Fruit fly (Drosophila melanogaster) whole organism, prepupa: Measurements from ENCODE around the gene CG6495.

ENCODE experiments used
- Blimp-1 ChIP-seq: fragments of 200-800 bp; sonication (Bioruptor generic); optimal IDR thresholded peaks from 3 replicates; lab custom pipeline; 2017; ENCODE audit warnings: missing biosample characterization, missing genetic modification characterization, mild to moderate bottlenecking, moderate library complexity, missing genetic modification reagents
- CG10631 ChIP-seq: fragments of 200-800 bp; sonication (Bioruptor generic); optimal IDR thresholded peaks from 2 replicates; lab custom pipeline; 2016; ENCODE audit warnings: missing biosample characterization, missing genetic modification characterization
- CG10669 ChIP-seq: fragments of 200-800 bp; sonication (Bioruptor generic); optimal IDR thresholded peaks from 3 replicates; lab custom pipeline; 2018; ENCODE audit warnings: missing biosample characterization, mild to moderate bottlenecking, missing genetic modification characterization, moderate library complexity
- CG11762 ChIP-seq: fragments of 200-800 bp; sonication (Bioruptor generic); optimal IDR thresholded peaks from 3 replicates; lab custom pipeline; 2016; ENCODE audit warnings: missing biosample characterization, missing genetic modification characterization; ENCODE audit not compliant: insufficient read depth
- CG11902 ChIP-seq: fragments of 200-800 bp; sonication (Bioruptor generic); optimal IDR thresholded peaks from 3 replicates; lab custom pipeline; 2016; ENCODE audit warnings: missing biosample characterization, missing genetic modification characterization
- CG1621 ChIP-seq: fragments of 200-800 bp; sonication (Bioruptor generic); optimal IDR thresholded peaks from 3 replicates; lab custom pipeline; 2018; ENCODE audit warnings: missing biosample characterization, mild to moderate bottlenecking, missing genetic modification characterization
- CG31627 ChIP-seq: fragments of 200-800 bp; sonication (Bioruptor generic); optimal IDR thresholded peaks from 3 replicates; lab custom pipeline; 2016; ENCODE audit warnings: missing biosample characterization, missing genetic modification characterization
- CG3919 ChIP-seq: fragments of 200-800 bp; sonication (Bioruptor generic); optimal IDR thresholded peaks from 3 replicates; lab custom pipeline; 2016; ENCODE audit warnings: missing biosample characterization, missing genetic modification characterization
- CG4318 ChIP-seq: fragments of 200-800 bp; sonication (Bioruptor generic); optimal IDR thresholded peaks from 3 replicates; lab custom pipeline; 2017; ENCODE audit warnings: missing biosample characterization, mild to moderate bottlenecking, missing genetic modification characterization
- CG6163 ChIP-seq: fragments of 200-800 bp; sonication (Bioruptor generic); IDR thresholded peaks from 3 replicates; pipeline ENCODE4 v1.3.6; 2022; ENCODE audit warnings: missing biosample characterization, missing genetic modification characterization
- CG6276 ChIP-seq: fragments of 200-800 bp; sonication (Bioruptor generic); optimal IDR thresholded peaks from 2 replicates; lab custom pipeline; 2017; ENCODE audit warnings: missing biosample characterization, mild to moderate bottlenecking, missing genetic modification characterization
- CG6792 ChIP-seq: fragments of 200-800 bp; sonication (Bioruptor generic); optimal IDR thresholded peaks from 3 replicates; lab custom pipeline; 2016; ENCODE audit warnings: missing biosample characterization, missing genetic modification characterization
- CG6808 ChIP-seq: fragments of 200-800 bp; sonication (Bioruptor generic); optimal IDR thresholded peaks from 3 replicates; lab custom pipeline; 2017; ENCODE audit warnings: missing biosample characterization, missing genetic modification characterization, mild to moderate bottlenecking, moderate library complexity, missing genetic modification reagents
- CG7368 ChIP-seq: fragments of 200-800 bp; sonication (Bioruptor generic); optimal IDR thresholded peaks from 3 replicates; lab custom pipeline; 2016; ENCODE audit warnings: missing biosample characterization, missing genetic modification characterization
- CG8632 ChIP-seq: fragments of 200-800 bp; sonication (Bioruptor generic); optimal IDR thresholded peaks from 3 replicates; lab custom pipeline; 2016; ENCODE audit warnings: missing biosample characterization, missing genetic modification characterization
- CG9139 ChIP-seq: fragments of 200-800 bp; sonication (Bioruptor generic); optimal IDR thresholded peaks from 3 replicates; lab custom pipeline; 2017; ENCODE audit warnings: missing biosample characterization, mild to moderate bottlenecking, missing genetic modification characterization
- Eip78C ChIP-seq: fragments of 200-800 bp; sonication (Bioruptor generic); peaks from one replicate; lab custom pipeline; 2016; ENCODE audit warnings: missing biosample characterization, missing genetic modification characterization
- Eip93F ChIP-seq: fragments of 200-800 bp; sonication (Bioruptor generic); optimal IDR thresholded peaks from 2 replicates; lab custom pipeline; 2016; ENCODE audit warnings: missing biosample characterization, mild to moderate bottlenecking, missing genetic modification characterization
- Ets21C ChIP-seq: fragments of 200-800 bp; sonication (Bioruptor generic); optimal IDR thresholded peaks from 3 replicates; lab custom pipeline; 2016; ENCODE audit warnings: missing biosample characterization, missing genetic modification characterization
- Gug ChIP-seq: fragments of 200-800 bp; sonication (Bioruptor generic); IDR thresholded peaks from 2 replicates; pipeline ENCODE4 v1.3.6; 2022; ENCODE audit warnings: missing biosample characterization, missing genetic modification characterization
- Hr38 ChIP-seq: sonication (Bioruptor generic); optimal IDR thresholded peaks from 2 replicates; lab custom pipeline; 2016; ENCODE audit warnings: missing biosample characterization, missing genetic modification characterization
- Hr39 ChIP-seq: fragments of 200-800 bp; sonication (Bioruptor generic); optimal IDR thresholded peaks from 2 replicates; lab custom pipeline; 2016; ENCODE audit warnings: missing biosample characterization, missing genetic modification characterization
- Hr4 ChIP-seq: fragments of 200-800 bp; sonication (Bioruptor generic); optimal IDR thresholded peaks from 3 replicates; lab custom pipeline; 2016; ENCODE audit warnings: missing biosample characterization, missing genetic modification characterization
- Smox ChIP-seq: fragments of 200-800 bp; sonication (Bioruptor generic); optimal IDR thresholded peaks from 3 replicates; lab custom pipeline; 2016; ENCODE audit warnings: missing biosample characterization, missing genetic modification characterization
- Sox102F ChIP-seq: fragments of 200-800 bp; sonication (Bioruptor generic); optimal IDR thresholded peaks from 2 replicates; lab custom pipeline; 2016; ENCODE audit warnings: missing biosample characterization, mild to moderate bottlenecking, missing genetic modification characterization
- Sox14 ChIP-seq: fragments of 200-800 bp; sonication (Bioruptor generic); optimal IDR thresholded peaks from 3 replicates; lab custom pipeline; 2016; ENCODE audit warnings: missing biosample characterization, missing genetic modification characterization
- Sox15 ChIP-seq: fragments of 200-800 bp; sonication (Bioruptor generic); optimal IDR thresholded peaks from 3 replicates; lab custom pipeline; 2016; ENCODE audit warnings: missing biosample characterization, missing genetic modification characterization
- achi ChIP-seq: fragments of 200-800 bp; sonication (Bioruptor generic); optimal IDR thresholded peaks from 3 replicates; lab custom pipeline; 2016; ENCODE audit warnings: missing biosample characterization, missing genetic modification characterization
- acj6 ChIP-seq: fragments of 200-800 bp; sonication (Bioruptor generic); optimal IDR thresholded peaks from 3 replicates; lab custom pipeline; 2016; ENCODE audit warnings: missing biosample characterization, missing genetic modification characterization
- cyc ChIP-seq: fragments of 200-800 bp; sonication (Bioruptor generic); optimal IDR thresholded peaks from 3 replicates; lab custom pipeline; 2016; ENCODE audit warnings: missing biosample characterization, missing genetic modification characterization
- dac ChIP-seq: fragments of 200-800 bp; sonication (Bioruptor generic); optimal IDR thresholded peaks from 2 replicates; lab custom pipeline; 2017; ENCODE audit warnings: missing biosample characterization, mild to moderate bottlenecking, missing genetic modification characterization
- dsx ChIP-seq: fragments of 200-800 bp; optimal IDR thresholded peaks from 3 replicates; lab custom pipeline; 2019; ENCODE audit warnings: missing biosample characterization, mild to moderate bottlenecking, missing genetic modification characterization, moderate library complexity; ENCODE audit not compliant: poor library complexity, severe bottlenecking
- eg ChIP-seq: fragments of 200-800 bp; sonication (Bioruptor generic); IDR thresholded peaks from 3 replicates; pipeline ENCODE4 v1.3.6; 2022; ENCODE audit warnings: missing biosample characterization, missing genetic modification characterization
- esn ChIP-seq: fragments of 200-800 bp; sonication (Bioruptor generic); optimal IDR thresholded peaks from 2 replicates; lab custom pipeline; 2016; ENCODE audit warnings: missing biosample characterization, mild to moderate bottlenecking, missing genetic modification characterization, moderate library complexity
- fd85E ChIP-seq: fragments of 200-800 bp; sonication (Bioruptor generic); optimal IDR thresholded peaks from 3 replicates; lab custom pipeline; 2016; ENCODE audit warnings: missing biosample characterization, missing genetic modification characterization
- fkh ChIP-seq: fragments of 200-800 bp; sonication (Bioruptor generic); optimal IDR thresholded peaks from 3 replicates; lab custom pipeline; 2017; ENCODE audit warnings: missing biosample characterization, mild to moderate bottlenecking, missing genetic modification characterization, moderate library complexity
- lz ChIP-seq: fragments of 200-800 bp; sonication (Bioruptor generic); optimal IDR thresholded peaks from 3 replicates; lab custom pipeline; 2016; ENCODE audit warnings: missing biosample characterization, missing genetic modification characterization
- net ChIP-seq: fragments of 200-800 bp; sonication (Bioruptor generic); optimal IDR thresholded peaks from 3 replicates; lab custom pipeline; 2016; ENCODE audit warnings: missing biosample characterization, missing genetic modification characterization
- pdm3 ChIP-seq: fragments of 200-800 bp; sonication (Bioruptor generic); optimal IDR thresholded peaks from 3 replicates; lab custom pipeline; 2016; ENCODE audit warnings: missing biosample characterization, missing genetic modification characterization
- salr ChIP-seq, 2 experiments: fragments of 200-800 bp; sonication (Bioruptor generic); optimal IDR thresholded peaks; 3 replicates each; lab custom pipeline; 2016 to 2018; ENCODE audit warnings: missing biosample characterization in 2 of 2, missing genetic modification characterization in 2 of 2, mild to moderate bottlenecking in 1 of 2
- spab ChIP-seq: fragments of 200-800 bp; sonication (Bioruptor generic); optimal IDR thresholded peaks from 2 replicates; lab custom pipeline; 2017; ENCODE audit warnings: missing biosample characterization, mild to moderate bottlenecking, missing genetic modification characterization, missing genetic modification reagents
- ss ChIP-seq, 2 experiments: fragments of 200-800 bp; sonication (Bioruptor generic); optimal IDR thresholded peaks; 2 replicates in 1 of 2; 3 replicates in 1 of 2; lab custom pipeline; 2017 to 2018; ENCODE audit warnings: mild to moderate bottlenecking in 2 of 2, missing biosample characterization in 2 of 2, missing genetic modification characterization in 2 of 2, moderate library complexity in 1 of 2
- svp ChIP-seq: fragments of 200-800 bp; sonication (Bioruptor generic); peaks from one replicate; lab custom pipeline; 2016; ENCODE audit warnings: missing biosample characterization, missing genetic modification characterization
- topi ChIP-seq: fragments of 200-800 bp; sonication (Bioruptor generic); optimal IDR thresholded peaks from 3 replicates; lab custom pipeline; 2016; ENCODE audit warnings: missing biosample characterization, missing genetic modification characterization
- vri ChIP-seq: fragments of 200-800 bp; sonication (Bioruptor generic); optimal IDR thresholded peaks from 3 replicates; lab custom pipeline; 2016; ENCODE audit warnings: missing biosample characterization, mild to moderate bottlenecking, missing genetic modification characterization

The CG6495 gene

dm6 chr2L:10794032-10794431, 33.1 kb downstream of the CG6495 start (continued):
- TF ChIP-seq net (GFP tag; lab: Kevin White, UChicago) (no peak), CG9139 (GFP tag; lab: Kevin White, UChicago) (peak; percentile 63), acj6 (GFP tag; lab: Kevin White, UChicago) (no peak), CG10631 (GFP tag; lab: Kevin White, UChicago) (no peak), achi (no peak), Smox (GFP tag; lab: Kevin White, UChicago) (no peak), CG6276 (GFP tag; lab: Kevin White, UChicago) (no peak)

dm6 chr2L:10795731-10796130, 34.8 kb downstream of the CG6495 start:
- no peak for TF ChIP-seq esn
- TF ChIP-seq Gug (GFP tag; lab: Robert Waterston, UW) = no peak
- TF ChIP-seq fd85E (GFP tag; lab: Kevin White, UChicago) = no peak
- no peak for TF ChIP-seq Ets21C
- TF ChIP-seq acj6 (GFP tag; lab: Kevin White, UChicago) = no peak

dm6 chr2L:10800877-10801719, 40.2 kb downstream of the CG6495 start, which contains the start of gene CG31869:
TSS of gene CG31869 (minus strand) at chr2L:10801109.
- TF ChIP-seq CG10669 (GFP tag; lab: Kevin White, UChicago) (peak; percentile 8), Eip93F (GFP tag; lab: Kevin White, UChicago) (no peak), Eip78C (GFP tag; lab: Kevin White, UChicago) (peak; percentile 65), CG9139 (GFP tag; lab: Kevin White, UChicago) (no peak), CG6808 (GFP tag; lab: Kevin White, UChicago) (no peak), eg (GFP tag; lab: Robert Waterston, UW) (peak; percentile 65), Sox15 (no peak), CG11762 (GFP tag; lab: Kevin White, UChicago) (no peak), lz (GFP tag; lab: Kevin White, UChicago) (peak; percentile 43), cyc (GFP tag; lab: Kevin White, UChicago) (peak; percentile 27), fd85E (GFP tag; lab: Kevin White, UChicago) (no peak), CG6163 (GFP tag; lab: Robert Waterston, UW) (peak; percentile 43; the same call in 2 of the 3 replicates), CG6276 (GFP tag; lab: Kevin White, UChicago) (no peak), CG11902 (GFP tag; lab: Kevin White, UChicago) (peak; percentile 17), salr (GFP tag; optimal IDR thresholded peaks at IDR 0.05; lab: Kevin White, UChicago) (peak in 1 of 2 experiments; percentile 5), Hr38 (GFP tag; lab: Kevin White, UChicago) (no peak), CG8632 (GFP tag; lab: Kevin White, UChicago) (peak; percentile 22), CG1621 (no peak), CG31627 (GFP tag; lab: Kevin White, UChicago) (peak; percentile 25), acj6 (GFP tag; lab: Kevin White, UChicago) (peak; percentile 45), dsx (peak; percentile 13), topi (peak; percentile 42), svp (GFP tag; lab: Kevin White, UChicago) (peak; percentile 77), CG3919 (GFP tag; lab: Kevin White, UChicago) (peak; percentile 38), spab (GFP tag; lab: Kevin White, UChicago) (no peak), CG7368 (GFP tag; lab: Kevin White, UChicago) (peak; percentile 31), CG4318 (GFP tag; lab: Kevin White, UChicago) (no peak), Sox102F (GFP tag; lab: Kevin White, UChicago) (peak; percentile 34), CG6792 (GFP tag; lab: Kevin White, UChicago) (peak; percentile 2), Sox14 (GFP tag; lab: Kevin White, UChicago) (no peak), vri (GFP tag; lab: Kevin White, UChicago) (no peak), Ets21C (no peak), ss (GFP tag; optimal IDR thresholded peaks at IDR 0.05; lab: Kevin White, UChicago) (peak in 1 of 2 experiments; percentile 14), pdm3 (GFP tag; lab: Kevin White, UChicago) (peak; percentile 34), Hr4 (GFP tag; lab: Kevin White, UChicago) (peak; percentile 40), Hr39 (GFP tag; lab: Kevin White, UChicago) (peak; percentile 39), Blimp-1 (no peak), CG10631 (GFP tag; lab: Kevin White, UChicago) (peak; percentile 37), fkh (GFP tag; lab: Kevin White, UChicago) (no peak), dac (GFP tag; lab: Kevin White, UChicago) (no peak)
